Worm (Caenorhabditis elegans) whole organism, L1 larva: ENCODE data around the gene ari-1.4.

Experiments
- C16A3.4 ChIP-seq: fragments of 150-350 bp; optimal IDR thresholded peaks from 2 replicates; lab custom pipeline; 2014; ENCODE audit warnings: missing biosample characterization, missing genetic modification characterization
- C34B4.2 ChIP-seq: sonication (generic microtip); optimal IDR thresholded peaks from 2 replicates; lab custom pipeline; 2017; ENCODE audit warnings: mild to moderate bottlenecking, missing genetic modification characterization, missing compliant biosample characterization
- F16B12.6 ChIP-seq: fragments of 150-350 bp; optimal IDR thresholded peaks from 2 replicates; lab custom pipeline; 2014; ENCODE audit warnings: missing biosample characterization, missing genetic modification characterization
- Y116A8C.19 ChIP-seq: sonication (generic microtip); optimal IDR thresholded peaks from 2 replicates; lab custom pipeline; 2016; ENCODE audit warnings: missing compliant biosample characterization, missing genetic modification characterization, borderline replicate concordance
- alr-1 ChIP-seq: fragments of 200-800 bp; sonication (Bioruptor generic); optimal IDR thresholded peaks from 2 replicates; lab custom pipeline; 2018; ENCODE audit warnings: borderline replicate concordance, mild to moderate bottlenecking, missing genetic modification characterization, missing compliant biosample characterization
- aly-2 ChIP-seq: fragments of 150-350 bp; optimal IDR thresholded peaks from 2 replicates; lab custom pipeline; 2014; ENCODE audit warnings: missing biosample characterization, missing genetic modification characterization
- blmp-1 ChIP-seq: fragments of 150-350 bp; optimal IDR thresholded peaks from 2 replicates; lab custom pipeline; 2014; ENCODE audit warnings: missing biosample characterization, missing genetic modification characterization
- ceh-90 ChIP-seq: sonication (generic microtip); optimal IDR thresholded peaks from 2 replicates; lab custom pipeline; 2016; ENCODE audit warnings: missing genetic modification characterization, missing compliant biosample characterization
- ces-1 ChIP-seq: fragments of 150-350 bp; optimal IDR thresholded peaks from 2 replicates; lab custom pipeline; 2014; ENCODE audit warnings: missing biosample characterization, missing genetic modification reagents, missing genetic modification characterization
- dpl-1 ChIP-seq, 3 experiments: fragments of 150-350 bp in 2 of 3; sonication (generic microtip) in 1 of 3; optimal IDR thresholded peaks; 2 replicates each; lab custom pipeline; 2014 to 2017; ENCODE audit warnings: missing biosample characterization in 3 of 3, missing genetic modification characterization in 3 of 3, missing genetic modification reagents in 3 of 3
- dsc-1 ChIP-seq: sonication (generic microtip); optimal IDR thresholded peaks from 2 replicates; lab custom pipeline; 2016; ENCODE audit warnings: mild to moderate bottlenecking, missing genetic modification characterization, missing compliant biosample characterization
- elt-3 ChIP-seq, 6 experiments: fragments of 150-350 bp in 1 of 6; sonication (generic microtip); optimal IDR thresholded peaks; 2 replicates each; lab custom pipeline; 2017 to 2018; ENCODE audit warnings: missing biosample characterization in 6 of 6, missing genetic modification characterization in 6 of 6, inconsistent platforms in 1 of 6
- ets-5 ChIP-seq: fragments of 200-800 bp; sonication (Bioruptor generic); IDR thresholded peaks from 2 replicates; pipeline ENCODE4 v1.3.6; 2022; ENCODE audit warnings: missing genetic modification characterization, missing compliant biosample characterization
- fkh-4 ChIP-seq: sonication (generic microtip); optimal IDR thresholded peaks from 2 replicates; lab custom pipeline; 2016; ENCODE audit warnings: missing compliant biosample characterization, missing genetic modification characterization, borderline replicate concordance
- fos-1 ChIP-seq: fragments of 150-350 bp; optimal IDR thresholded peaks from 2 replicates; lab custom pipeline; 2014; ENCODE audit warnings: missing biosample characterization, missing genetic modification characterization
- isw-1 ChIP-seq: fragments of 200-800 bp; sonication (Bioruptor generic); IDR thresholded peaks from 2 replicates; pipeline ENCODE4 v1.3.6; 2022; ENCODE audit warnings: missing genetic modification characterization, missing compliant biosample characterization
- lin-13 ChIP-seq: fragments of 150-350 bp; optimal IDR thresholded peaks from 2 replicates; lab custom pipeline; 2014; ENCODE audit warnings: missing biosample characterization, missing genetic modification reagents, missing genetic modification characterization
- lin-14 ChIP-seq: fragments of 200-800 bp; sonication (Bioruptor generic); optimal IDR thresholded peaks from 2 replicates; lab custom pipeline; 2018; ENCODE audit warnings: mild to moderate bottlenecking, missing genetic modification characterization, moderate library complexity, missing compliant biosample characterization
- lin-15B ChIP-seq: fragments of 150-350 bp; sonication (generic microtip); optimal IDR thresholded peaks from 3 replicates; lab custom pipeline; 2014; ENCODE audit warnings: missing biosample characterization, missing genetic modification characterization
- lin-35 ChIP-seq, 2 experiments: fragments of 150-350 bp; optimal IDR thresholded peaks; 2 replicates each; lab custom pipeline; 2014; ENCODE audit warnings: missing biosample characterization in 2 of 2, missing genetic modification characterization in 2 of 2, missing genetic modification reagents in 2 of 2
- lin-39 ChIP-seq: fragments of 150-350 bp; optimal IDR thresholded peaks from 2 replicates; lab custom pipeline; 2014; ENCODE audit warnings: missing biosample characterization, missing genetic modification reagents, missing genetic modification characterization
- lir-3 ChIP-seq: sonication (generic microtip); optimal IDR thresholded peaks from 2 replicates; lab custom pipeline; 2016; ENCODE audit warnings: mild to moderate bottlenecking, missing genetic modification characterization, moderate library complexity, missing compliant biosample characterization; ENCODE audit not compliant: poor library complexity
- lsy-2 ChIP-seq, 2 experiments: fragments of 150-350 bp; optimal IDR thresholded peaks; 2 replicates each; lab custom pipeline; 2014; ENCODE audit warnings: missing biosample characterization in 2 of 2, missing genetic modification characterization in 2 of 2
- mep-1 ChIP-seq: fragments of 150-350 bp; optimal IDR thresholded peaks from 2 replicates; lab custom pipeline; 2014; ENCODE audit warnings: missing biosample characterization, missing genetic modification characterization
- nhr-11 ChIP-seq: fragments of 150-350 bp; optimal IDR thresholded peaks from 2 replicates; lab custom pipeline; 2014; ENCODE audit warnings: missing biosample characterization, missing genetic modification characterization
- nhr-12 ChIP-seq: sonication (generic microtip); optimal IDR thresholded peaks from 2 replicates; lab custom pipeline; 2017; ENCODE audit warnings: missing biosample characterization, missing genetic modification characterization
- nhr-19 ChIP-seq: fragments of 200-800 bp; sonication (Bioruptor generic); conservative IDR thresholded peaks from 2 replicates; pipeline ENCODE4 v1.3.6; 2022; ENCODE audit warnings: missing genetic modification characterization, missing compliant biosample characterization
- nhr-20 ChIP-seq: sonication (generic microtip); optimal IDR thresholded peaks from 2 replicates; lab custom pipeline; 2016; ENCODE audit warnings: mild to moderate bottlenecking, missing genetic modification characterization, missing compliant biosample characterization
- nhr-237 ChIP-seq: fragments of 150-350 bp; optimal IDR thresholded peaks from 2 replicates; lab custom pipeline; 2014; ENCODE audit warnings: missing biosample characterization, missing genetic modification characterization
- nhr-28 ChIP-seq: fragments of 150-350 bp; optimal IDR thresholded peaks from 2 replicates; lab custom pipeline; 2014; ENCODE audit warnings: missing biosample characterization, missing genetic modification characterization
- nhr-47 ChIP-seq: sonication (generic microtip); optimal IDR thresholded peaks from 2 replicates; lab custom pipeline; 2016; ENCODE audit warnings: mild to moderate bottlenecking, missing genetic modification characterization, moderate library complexity, missing compliant biosample characterization
- nhr-71 ChIP-seq: sonication (generic microtip); optimal IDR thresholded peaks from 2 replicates; lab custom pipeline; 2016; ENCODE audit warnings: mild to moderate bottlenecking, missing genetic modification characterization, moderate library complexity, missing compliant biosample characterization
- nhr-77 ChIP-seq: fragments of 150-350 bp; optimal IDR thresholded peaks from 2 replicates; lab custom pipeline; 2014; ENCODE audit warnings: missing biosample characterization, missing genetic modification characterization
- nhr-90 ChIP-seq: sonication (generic microtip); optimal IDR thresholded peaks from 2 replicates; lab custom pipeline; 2016; ENCODE audit warnings: mild to moderate bottlenecking, missing genetic modification characterization, missing compliant biosample characterization; ENCODE audit not compliant: poor library complexity
- pqm-1 ChIP-seq: sonication (generic microtip); optimal IDR thresholded peaks from 3 replicates; lab custom pipeline; 2017; ENCODE audit warnings: missing biosample characterization, missing genetic modification characterization
- rnt-1 ChIP-seq: sonication (generic microtip); optimal IDR thresholded peaks from 2 replicates; lab custom pipeline; 2016; ENCODE audit warnings: mild to moderate bottlenecking, missing genetic modification characterization, moderate library complexity, missing compliant biosample characterization
- snpc-4 ChIP-seq: fragments of 150-350 bp; optimal IDR thresholded peaks from 2 replicates; lab custom pipeline; 2014; ENCODE audit warnings: missing biosample characterization, missing genetic modification characterization
- snu-23 ChIP-seq: sonication (generic microtip); optimal IDR thresholded peaks from 2 replicates; lab custom pipeline; 2016; ENCODE audit warnings: missing genetic modification characterization, missing compliant biosample characterization
- sup-37 ChIP-seq: fragments of 200-800 bp; sonication (Bioruptor generic); optimal IDR thresholded peaks from 2 replicates; lab custom pipeline; 2018; ENCODE audit warnings: mild to moderate bottlenecking, missing genetic modification characterization, missing compliant biosample characterization
- swsn-7 ChIP-seq: sonication (generic microtip); optimal IDR thresholded peaks from 2 replicates; lab custom pipeline; 2016; ENCODE audit warnings: missing genetic modification characterization, missing compliant biosample characterization
- tbx-2 ChIP-seq: sonication (generic microtip); optimal IDR thresholded peaks from 2 replicates; lab custom pipeline; 2016; ENCODE audit warnings: missing genetic modification characterization, missing compliant biosample characterization
- tlp-1 ChIP-seq: fragments of 150-350 bp; optimal IDR thresholded peaks from 2 replicates; lab custom pipeline; 2014; ENCODE audit warnings: missing biosample characterization, missing genetic modification characterization
- unc-130 ChIP-seq: fragments of 150-350 bp; optimal IDR thresholded peaks from 2 replicates; lab custom pipeline; 2017; ENCODE audit warnings: missing biosample characterization, missing genetic modification characterization, inconsistent platforms
- unc-62 ChIP-seq: fragments of 150-350 bp; optimal IDR thresholded peaks from 2 replicates; lab custom pipeline; 2014; ENCODE audit warnings: missing biosample characterization, missing genetic modification reagents, missing genetic modification characterization
- unc-98 ChIP-seq: fragments of 200-800 bp; sonication (Bioruptor generic); IDR thresholded peaks from 2 replicates; pipeline ENCODE4 v1.3.6; 2022; ENCODE audit warnings: missing genetic modification characterization, missing compliant biosample characterization
- zag-1 ChIP-seq: fragments of 150-350 bp; optimal IDR thresholded peaks from 2 replicates; lab custom pipeline; 2014; ENCODE audit warnings: missing biosample characterization, missing genetic modification characterization
- zip-4 ChIP-seq: fragments of 200-800 bp; sonication (Bioruptor generic); optimal IDR thresholded peaks from 2 replicates; lab custom pipeline; 2018; ENCODE audit warnings: mild to moderate bottlenecking, missing genetic modification characterization, moderate library complexity, missing compliant biosample characterization
- ztf-11 ChIP-seq, 2 experiments: sonication (generic microtip); optimal IDR thresholded peaks; 2 replicates each; lab custom pipeline; 2016 to 2017; ENCODE audit warnings: missing genetic modification characterization in 2 of 2, missing biosample characterization in 1 of 2, missing compliant biosample characterization in 1 of 2
- ztf-4 ChIP-seq: fragments of 150-350 bp; optimal IDR thresholded peaks from 2 replicates; lab custom pipeline; 2014; ENCODE audit warnings: missing biosample characterization, missing genetic modification characterization

The ari-1.4 gene

ce11 chrIV:15570770-15571169 lies 42.4 kb upstream of the ari-1.4 start (continued):
- TF ChIP-seq mep-1 (tag; lab: Kevin White, UChicago) (peak; percentile 67), elt-3 (tag; optimal IDR thresholded peaks at IDR 0.05; lab: Kevin White, UChicago) (peak in 3 of 6 experiments; percentile 2 to 70 (median 22)), rnt-1 (tag; lab: Kevin White, UChicago) (no peak), lin-35 (GFP tag; optimal IDR thresholded peaks at IDR 0.05; lab: Kevin White, UChicago) (peak; percentile 81 to 83), lin-14 (GFP tag; lab: Kevin White, UChicago) (peak; percentile 96), zag-1 (peak; percentile 64), lir-3 (peak; percentile 79), nhr-237 (tag; lab: Kevin White, UChicago) (peak; percentile 18), swsn-7 (peak; percentile 98), blmp-1 (tag; lab: Kevin White, UChicago) (peak; percentile 64), nhr-19 (GFP tag; lab: Robert Waterston, UW) (peak; percentile 97), dpl-1 (GFP tag; optimal IDR thresholded peaks at IDR 0.05; lab: Kevin White, UChicago) (peak; percentile 62 to 67 (median 66)), snu-23 (GFP tag; lab: Kevin White, UChicago) (peak; percentile 97), unc-130 (peak; percentile 30), lin-13 (GFP tag; lab: Kevin White, UChicago) (peak; percentile 78), dsc-1 (tag; lab: Kevin White, UChicago) (peak; percentile 98), ztf-4 (peak; percentile 83), fkh-4 (tag; lab: Kevin White, UChicago) (peak; percentile 54), isw-1 (GFP tag; lab: Robert Waterston, UW) (peak; percentile 95), nhr-90 (tag; lab: Kevin White, UChicago) (peak; percentile 97), F16B12.6 (tag; lab: Kevin White, UChicago) (peak; percentile 0), nhr-12 (tag; lab: Kevin White, UChicago) (no peak), alr-1 (tag; lab: Kevin White, UChicago) (no peak), C16A3.4 (tag; lab: Kevin White, UChicago) (peak; percentile 8), snpc-4 (peak; percentile 90), ceh-90 (tag; lab: Kevin White, UChicago) (peak; percentile 53), ets-5 (no peak), nhr-11 (tag; lab: Kevin White, UChicago) (peak; percentile 93), lsy-2 (tag; optimal IDR thresholded peaks at IDR 0.05; lab: Kevin White, UChicago) (peak; percentile 98), unc-62 (GFP tag; lab: Kevin White, UChicago) (no peak), nhr-77 (tag; lab: Kevin White, UChicago) (peak; percentile 78), ztf-11 (tag; optimal IDR thresholded peaks at IDR 0.05; lab: Kevin White, UChicago) (peak; percentile 77 to 94), fos-1 (tag; lab: Kevin White, UChicago) (peak; percentile 90), nhr-71 (peak; percentile 99), pqm-1 (tag; lab: Kevin White, UChicago) (no peak)

- no peak for TF ChIP-seq ztf-4
- TF ChIP-seq lin-35 (GFP tag; optimal IDR thresholded peaks at IDR 0.05; lab: Kevin White, UChicago): no peak
- no peak for TF ChIP-seq lin-39 (tag; lab: Kevin White, UChicago)
- no peak for TF ChIP-seq tbx-2 (tag; lab: Kevin White, UChicago)
- no peak for TF ChIP-seq Y116A8C.19
- no peak for TF ChIP-seq lin-14 (GFP tag; lab: Kevin White, UChicago)
- no peak for TF ChIP-seq ets-5
Measured at ce11 chrIV:15564327-15564726, 36.0 kb upstream of the ari-1.4 start, which contains the start of gene Y105C5A.1. TSS of gene Y105C5A.1 (minus strand) at chrIV:15564427.

ce11 chrIV:15561223-15561656 lies 32.9 kb upstream of the ari-1.4 start:
- 0 out of 2 replicates have a peak, but pooled peaks have one; percentile 11 for TF ChIP-seq nhr-19 (GFP tag; lab: Robert Waterston, UW)
- TF ChIP-seq aly-2 (tag; lab: Kevin White, UChicago): no peak
- TF ChIP-seq lin-15B (tag; lab: Kevin White, UChicago): peak; percentile 24
- no peak for TF ChIP-seq ces-1 (GFP tag; lab: Kevin White, UChicago)
- TF ChIP-seq blmp-1 (tag; lab: Kevin White, UChicago): no peak
- TF ChIP-seq nhr-12 (tag; lab: Kevin White, UChicago): no peak
- TF ChIP-seq nhr-47 (tag; lab: Kevin White, UChicago): peak; percentile 56
- TF ChIP-seq mep-1 (tag; lab: Kevin White, UChicago): peak; percentile 60
- no peak for TF ChIP-seq nhr-28 (tag; lab: Kevin White, UChicago)
- no peak for TF ChIP-seq lir-3
- TF ChIP-seq lin-13 (GFP tag; lab: Kevin White, UChicago): peak; percentile 30
- no peak for TF ChIP-seq zip-4
- no peak for TF ChIP-seq sup-37 (GFP tag; lab: Kevin White, UChicago)
- no peak for TF ChIP-seq C34B4.2 (tag; lab: Kevin White, UChicago)
- TF ChIP-seq ztf-4: no peak
- TF ChIP-seq lin-35 (GFP tag; optimal IDR thresholded peaks at IDR 0.05; lab: Kevin White, UChicago): peak in 1 of 2 experiments; percentile 52
- TF ChIP-seq swsn-7: peak; percentile 52
- peak; percentile 29 for TF ChIP-seq nhr-20 (tag; lab: Kevin White, UChicago)
- TF ChIP-seq unc-98: no peak
- TF ChIP-seq tlp-1 (tag; lab: Kevin White, UChicago): no peak
